Worm (Caenorhabditis elegans): Measurements from ENCODE around the gene F11D5.6.

Gene F11D5.6

DNA sequence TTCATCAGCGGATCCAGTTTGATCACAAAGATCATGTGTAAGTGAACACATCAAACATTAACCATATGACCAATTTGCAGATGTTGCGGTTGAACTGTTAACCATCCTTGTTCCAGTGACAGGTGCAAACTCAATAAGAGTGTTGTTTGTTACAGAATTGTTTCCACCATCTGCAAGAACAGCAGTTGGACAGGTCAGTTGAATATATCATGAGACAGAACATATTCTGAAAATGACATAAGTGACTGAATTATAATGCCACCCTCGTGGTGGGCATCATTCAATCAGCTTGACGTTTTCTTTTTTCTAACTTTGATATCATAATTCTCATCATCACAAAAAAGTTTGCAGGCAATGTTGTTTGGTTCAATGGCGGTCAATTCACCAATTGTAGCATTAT is 25.5 kb downstream of the F11D5.6 start:
- TF ChIP-seq C06A6.2 (GFP tag; conservative IDR thresholded peaks at IDR 0.05) (no peak), B0336.3 (GFP tag; IDR thresholded peaks at IDR 0.05) (no peak), F22D6.2 (tag; optimal IDR thresholded peaks at IDR 0.05) (no peak), nhr-80 (tag; optimal IDR thresholded peaks at IDR 0.05) (peak; percentile 64), attf-3 (GFP tag; conservative IDR thresholded peaks at IDR 0.05) (no peak), hlh-12 (tag; optimal IDR thresholded peaks at IDR 0.05) (no peak), unc-62 (GFP tag; optimal IDR thresholded peaks at IDR 0.05) (peak; percentile 72)

ce11 chrX:3298582-3298981 is 27.5 kb downstream of the F11D5.6 start, which contains the start of gene K09C4.1:
TSS of gene K09C4.1 (plus strand) at chrX:3298882.
- TF ChIP-seq ceh-91 (GFP tag; IDR thresholded peaks at IDR 0.05), result no peak
- TF ChIP-seq egrh-3 (GFP tag; IDR thresholded peaks at IDR 0.05), result no peak

DNA sequence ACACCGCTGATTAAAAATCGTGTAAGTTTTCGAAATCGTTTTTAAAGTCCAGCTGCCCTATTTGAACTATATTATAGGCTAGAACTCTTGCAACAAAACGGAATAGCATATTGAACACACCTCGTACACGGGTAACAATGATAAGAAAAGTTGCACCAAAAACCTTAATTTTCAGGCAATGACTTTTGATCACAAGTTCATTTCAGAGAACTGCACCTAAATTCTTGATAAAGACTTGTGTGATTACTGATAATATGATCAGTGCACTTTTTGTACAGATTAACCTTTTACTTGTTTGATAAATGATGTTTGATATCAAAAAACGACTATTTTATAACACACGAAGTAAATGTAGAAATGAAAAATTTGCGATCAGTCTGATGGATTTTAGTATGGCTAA is 28.3 kb downstream of the F11D5.6 start:
- no peak for TF ChIP-seq dpl-1 (GFP tag; optimal IDR thresholded peaks at IDR 0.05)
- TF ChIP-seq K11D2.4 (GFP tag; IDR thresholded peaks at IDR 0.05), result no peak
- no peak for TF ChIP-seq F57A8.1 (GFP tag; optimal IDR thresholded peaks at IDR 0.05)
- peak; percentile 79 for TF ChIP-seq nhr-80 (tag; optimal IDR thresholded peaks at IDR 0.05)

- TF ChIP-seq mes-4 (tag; optimal IDR thresholded peaks at IDR 0.05), result no peak
- TF ChIP-seq snpc-3.4 (tag; optimal IDR thresholded peaks at IDR 0.05), result no peak
- no peak for TF ChIP-seq madf-3 (GFP tag; IDR thresholded peaks at IDR 0.05)
- TF ChIP-seq nhr-179 (tag; optimal IDR thresholded peaks at IDR 0.05), result no peak
- TF ChIP-seq nfyb-1 (GFP tag; IDR thresholded peaks at IDR 0.05), result no peak
- TF ChIP-seq aptf-2 (GFP tag; conservative IDR thresholded peaks at IDR 0.05), result no peak
- no peak for TF ChIP-seq madf-8 (GFP tag; conservative IDR thresholded peaks at IDR 0.05)
- no peak for TF ChIP-seq T26A5.8 (tag; optimal IDR thresholded peaks at IDR 0.05)
- TF ChIP-seq rcor-1 (GFP tag; IDR thresholded peaks at IDR 0.05), result no peak
- no peak for TF ChIP-seq ceh-58 (GFP tag; IDR thresholded peaks at IDR 0.05)
- TF ChIP-seq chd-7 (tag; optimal IDR thresholded peaks at IDR 0.05), result no peak
- TF ChIP-seq F33H1.4 (GFP tag; IDR thresholded peaks at IDR 0.05), result no peak
- no peak for TF ChIP-seq B0261.1 (tag; optimal IDR thresholded peaks at IDR 0.05)
- TF ChIP-seq him-1 (tag; optimal IDR thresholded peaks at IDR 0.05), result no peak
- TF ChIP-seq nfya-2 (GFP tag; IDR thresholded peaks at IDR 0.05), result no peak
These were observed 29.9 kb downstream of the F11D5.6 start, which contains the start of gene K09C4.2 for ce11 chrX:3296182-3296581. TSS of gene K09C4.2 (plus strand) at chrX:3296482.

DNA sequence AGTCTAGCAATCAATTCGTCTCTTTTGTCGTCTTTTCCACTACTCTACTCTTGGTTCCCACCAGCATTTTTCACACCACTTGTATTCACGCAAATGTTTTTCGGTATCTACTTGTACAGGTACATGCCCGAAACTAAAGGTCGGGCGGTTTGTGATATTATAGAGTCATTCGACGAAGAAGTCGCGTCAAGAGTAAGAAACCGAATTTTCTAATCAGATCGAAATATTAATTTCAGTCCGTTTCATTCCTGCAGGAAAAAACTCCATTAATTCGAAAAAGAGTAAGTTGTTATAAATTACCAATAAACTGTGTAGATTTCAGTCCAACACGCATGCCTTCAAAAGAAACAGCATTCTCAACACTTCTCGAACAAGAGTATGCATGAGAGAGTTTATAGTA is 34.1 kb downstream of the F11D5.6 start:
- TF ChIP-seq B0035.1 (tag; optimal IDR thresholded peaks at IDR 0.05), result no peak
- no peak for TF ChIP-seq T26A5.8 (tag; optimal IDR thresholded peaks at IDR 0.05)
- no peak for TF ChIP-seq sdz-38 (tag; optimal IDR thresholded peaks at IDR 0.05)
- no peak for TF ChIP-seq let-526 (GFP tag; IDR thresholded peaks at IDR 0.05)
- no peak for TF ChIP-seq B0336.3 (GFP tag; IDR thresholded peaks at IDR 0.05)
- TF ChIP-seq snpc-1.1 (tag; optimal IDR thresholded peaks at IDR 0.05; ENCODE audit: insufficient read depth), result no peak
- TF ChIP-seq ccch-3 (GFP tag; optimal IDR thresholded peaks at IDR 0.05), result no peak
- TF ChIP-seq nhr-90 (tag; optimal IDR thresholded peaks at IDR 0.05), result no peak
- TF ChIP-seq F23B12.7 (tag; optimal IDR thresholded peaks at IDR 0.05; ENCODE audit: insufficient read depth), result no peak
- no peak for TF ChIP-seq Y79H2A.3 (GFP tag; conservative IDR thresholded peaks at IDR 0.05)
- no peak for TF ChIP-seq unc-62 (GFP tag; optimal IDR thresholded peaks at IDR 0.05)
- no peak for TF ChIP-seq B0261.1 (tag; optimal IDR thresholded peaks at IDR 0.05)
- TF ChIP-seq bed-1 (GFP tag; IDR thresholded peaks at IDR 0.05), result no peak
- no peak for TF ChIP-seq ztf-25 (GFP tag; IDR thresholded peaks at IDR 0.05)
- TF ChIP-seq lin-26 (GFP tag; IDR thresholded peaks at IDR 0.05), result no peak
- no peak for TF ChIP-seq ztf-26 (tag; optimal IDR thresholded peaks at IDR 0.05)
- TF ChIP-seq rec-8 (tag; optimal IDR thresholded peaks at IDR 0.05), result no peak
- no peak for TF ChIP-seq C17E4.6 (GFP tag; IDR thresholded peaks at IDR 0.05)
- no peak for TF ChIP-seq attf-3 (GFP tag; conservative IDR thresholded peaks at IDR 0.05)
